Worm (Caenorhabditis elegans): ENCODE measurements around the gene C09G5.13.

The C09G5.13 gene

ce11 chrII:10730702-10731101, 13.5 kb downstream of the C09G5.13 start:
- no peak for TF ChIP-seq sem-2 (GFP tag; optimal IDR thresholded peaks at IDR 0.05)
- TF ChIP-seq lin-13 (tag; optimal IDR thresholded peaks at IDR 0.05) = no peak
- TF ChIP-seq nhr-28 (tag; optimal IDR thresholded peaks at IDR 0.05) = no peak
- no peak for TF ChIP-seq lin-32 (GFP tag; optimal IDR thresholded peaks at IDR 0.05)
- no peak for TF ChIP-seq ces-1 (GFP tag; optimal IDR thresholded peaks at IDR 0.05)
- no peak for TF ChIP-seq blmp-1 (tag; optimal IDR thresholded peaks at IDR 0.05)
- TF ChIP-seq unc-120 (tag; optimal IDR thresholded peaks at IDR 0.05; ENCODE audit: poor library complexity, severe bottlenecking) = no peak
- TF ChIP-seq pha-4 (tag; optimal IDR thresholded peaks at IDR 0.05) = no peak
- TF ChIP-seq flh-1 (GFP tag; optimal IDR thresholded peaks at IDR 0.05) = no peak
- no peak for TF ChIP-seq M03D4.4 (tag; optimal IDR thresholded peaks at IDR 0.05)
- no peak for TF ChIP-seq nhr-12 (tag; optimal IDR thresholded peaks at IDR 0.05)
- TF ChIP-seq unc-39 (tag; optimal IDR thresholded peaks at IDR 0.05) = no peak

- TF ChIP-seq blmp-1 (tag; optimal IDR thresholded peaks at IDR 0.05) = no peak
- TF ChIP-seq ceh-39 (tag; optimal IDR thresholded peaks at IDR 0.05) = no peak
- no peak for TF ChIP-seq drap-1 (GFP tag; optimal IDR thresholded peaks at IDR 0.05)
- no peak for TF ChIP-seq nhr-2 (tag; optimal IDR thresholded peaks at IDR 0.05)
- no peak for TF ChIP-seq elt-1 (tag; optimal IDR thresholded peaks at IDR 0.05; ENCODE audit: borderline replicate concordance, insufficient read depth)
- TF ChIP-seq hlh-1 (tag; optimal IDR thresholded peaks at IDR 0.05) = no peak
- TF ChIP-seq unc-39 (tag; optimal IDR thresholded peaks at IDR 0.05) = no peak
- no peak for TF ChIP-seq mls-2 (tag; optimal IDR thresholded peaks at IDR 0.05)
- TF ChIP-seq unc-120 (tag; optimal IDR thresholded peaks at IDR 0.05; ENCODE audit: poor library complexity, severe bottlenecking) = no peak
- TF ChIP-seq pha-4 (tag; optimal IDR thresholded peaks at IDR 0.05) = no peak
- no peak for TF ChIP-seq cnd-1 (tag; optimal IDR thresholded peaks at IDR 0.05)
- no peak for TF ChIP-seq ceh-43 (GFP tag; optimal IDR thresholded peaks at IDR 0.05)
- TF ChIP-seq mab-5 (tag; optimal IDR thresholded peaks at IDR 0.05) = no peak
- no peak for TF ChIP-seq bed-3 (GFP tag; optimal IDR thresholded peaks at IDR 0.05)
- TF ChIP-seq lin-13 (tag; optimal IDR thresholded peaks at IDR 0.05) = no peak
- no peak for TF ChIP-seq nhr-76 (tag; optimal IDR thresholded peaks at IDR 0.05)
- no peak for TF ChIP-seq zip-8 (tag; optimal IDR thresholded peaks at IDR 0.05)
- no peak for TF ChIP-seq nhr-237 (tag; optimal IDR thresholded peaks at IDR 0.05)
- no peak for TF ChIP-seq tbx-8 (GFP tag; optimal IDR thresholded peaks at IDR 0.05)
These were observed 14.3 kb downstream of the C09G5.13 start, which contains the start of gene glb-12 for ce11 chrII:10731552-10731951. Gene glb-12, minus strand, starts transcription at chrII:10731652.

- TF ChIP-seq unc-62 (GFP tag; optimal IDR thresholded peaks at IDR 0.05) (no peak), mab-5 (tag; optimal IDR thresholded peaks at IDR 0.05) (no peak), sptf-1 (tag; optimal IDR thresholded peaks at IDR 0.05) (no peak), drap-1 (GFP tag; optimal IDR thresholded peaks at IDR 0.05) (no peak)
These were observed 19.8 kb downstream of the C09G5.13 start, which contains the start of gene C52A11.3 for ce11 chrII:10737059-10737458. Gene C52A11.3, plus strand, starts transcription at chrII:10737359.

- TF ChIP-seq nhr-76 (tag; optimal IDR thresholded peaks at IDR 0.05) = no peak
- TF ChIP-seq ces-1 (GFP tag; optimal IDR thresholded peaks at IDR 0.05) = peak; percentile 31
- TF ChIP-seq elt-1 (tag; optimal IDR thresholded peaks at IDR 0.05; ENCODE audit: borderline replicate concordance, insufficient read depth) = no peak
These were observed 27.6 kb downstream of the C09G5.13 start for ce11 chrII:10744801-10745200.

ce11 chrII:10753694-10754093, 36.5 kb downstream of the C09G5.13 start:
- TF ChIP-seq bed-3 (GFP tag; optimal IDR thresholded peaks at IDR 0.05) = no peak
- peak; percentile 71 for TF ChIP-seq ces-1 (GFP tag; optimal IDR thresholded peaks at IDR 0.05)

ce11 chrII:10755455-10755854, 38.2 kb downstream of the C09G5.13 start:
- TF ChIP-seq mep-1 (tag; optimal IDR thresholded peaks at IDR 0.05) (no peak), nhr-237 (tag; optimal IDR thresholded peaks at IDR 0.05) (no peak), elt-1 (tag; optimal IDR thresholded peaks at IDR 0.05; ENCODE audit: borderline replicate concordance, insufficient read depth) (no peak), ham-2 (GFP tag; optimal IDR thresholded peaks at IDR 0.05) (no peak), cnd-1 (tag; optimal IDR thresholded peaks at IDR 0.05) (no peak), mls-2 (tag; optimal IDR thresholded peaks at IDR 0.05) (peak; percentile 43), ces-1 (GFP tag; optimal IDR thresholded peaks at IDR 0.05) (peak; percentile 61), sem-2 (GFP tag; optimal IDR thresholded peaks at IDR 0.05) (no peak), M03D4.4 (tag; optimal IDR thresholded peaks at IDR 0.05) (no peak), sptf-1 (tag; optimal IDR thresholded peaks at IDR 0.05) (no peak)

Data from whole organism, mixed stage, embryonic.